Worm (Caenorhabditis elegans): ENCODE measurements around the gene nspc-14.

The nspc-14 gene

ce11 chrX:12335808-12336207 is 23.0 kb downstream of the nspc-14 start, which contains the start of gene srd-48:
Gene srd-48, plus strand, starts transcription at chrX:12336108.
- TF ChIP-seq F26F4.8 (GFP tag; conservative IDR thresholded peaks at IDR 0.05): no peak
- no peak for TF ChIP-seq lin-13 (GFP tag; optimal IDR thresholded peaks at IDR 0.05)
- no peak for TF ChIP-seq Y5F2A.4 (GFP tag; optimal IDR thresholded peaks at IDR 0.05)
- TF ChIP-seq ceh-32 (tag; optimal IDR thresholded peaks at IDR 0.05; ENCODE audit: poor library complexity): no peak
- no peak for TF ChIP-seq aly-2 (tag; optimal IDR thresholded peaks at IDR 0.05)
- TF ChIP-seq lir-3 (tag; optimal IDR thresholded peaks at IDR 0.05): no peak
- TF ChIP-seq lin-1 (GFP tag; IDR thresholded peaks at IDR 0.05): no peak
- no peak for TF ChIP-seq ceh-28 (tag; optimal IDR thresholded peaks at IDR 0.05)
- no peak for TF ChIP-seq nhr-111 (GFP tag; optimal IDR thresholded peaks at IDR 0.05)
- no peak for TF ChIP-seq mdt-29 (GFP tag; IDR thresholded peaks at IDR 0.05)
- no peak for TF ChIP-seq Y75B8A.6 (GFP tag; IDR thresholded peaks at IDR 0.05)
- no peak for TF ChIP-seq ZK337.2 (GFP tag; IDR thresholded peaks at IDR 0.05)
- no peak for TF ChIP-seq lin-29 (GFP tag; IDR thresholded peaks at IDR 0.05)
- no peak for TF ChIP-seq set-16 (GFP tag; IDR thresholded peaks at IDR 0.05)
- TF ChIP-seq nhr-10 (tag; optimal IDR thresholded peaks at IDR 0.05): no peak
- no peak for TF ChIP-seq ceh-82 (tag; optimal IDR thresholded peaks at IDR 0.05)
- no peak for TF ChIP-seq egl-43 (GFP tag; IDR thresholded peaks at IDR 0.05)
- no peak for TF ChIP-seq pqm-1 (tag; optimal IDR thresholded peaks at IDR 0.05)

ce11 chrX:12333479-12333878 is 25.4 kb downstream of the nspc-14 start, which contains the start of gene srd-47:
Gene srd-47, plus strand, starts transcription at chrX:12333642.
- peak in 1 of 2 experiments; percentile 56 for TF ChIP-seq unc-62 (GFP tag; optimal IDR thresholded peaks at IDR 0.05 in 1 of 2)
- TF ChIP-seq unc-62 (tag; optimal IDR thresholded peaks at IDR 0.05): no peak
- TF ChIP-seq pha-4 (GFP tag; IDR thresholded peaks at IDR 0.05): no peak
- TF ChIP-seq pha-4 (tag; optimal IDR thresholded peaks at IDR 0.05): no peak
- TF ChIP-seq hmg-1.1 (GFP tag; IDR thresholded peaks at IDR 0.05): no peak

ce11 chrX:12331795-12332194 is 27.1 kb downstream of the nspc-14 start, which contains the start of gene srd-46:
Gene srd-46, plus strand, starts transcription at chrX:12332095.
- TF ChIP-seq snpc-1.2 (GFP tag; IDR thresholded peaks at IDR 0.05) (no peak), T20F7.1 (GFP tag; optimal IDR thresholded peaks at IDR 0.05) (no peak), nhr-41 (GFP tag; IDR thresholded peaks at IDR 0.05) (no peak), lin-39 (tag; optimal IDR thresholded peaks at IDR 0.05) (no peak), unc-62 (GFP tag; optimal IDR thresholded peaks at IDR 0.05 in 1 of 2) (no peak), unc-62 (tag; optimal IDR thresholded peaks at IDR 0.05) (no peak), D1046.2 (GFP tag; IDR thresholded peaks at IDR 0.05) (no peak), duxl-1 (tag; optimal IDR thresholded peaks at IDR 0.05; ENCODE audit: poor library complexity) (no peak), F26F4.8 (GFP tag; conservative IDR thresholded peaks at IDR 0.05) (no peak), zfp-3 (GFP tag; conservative IDR thresholded peaks at IDR 0.05) (no peak), nhr-25 (tag; optimal IDR thresholded peaks at IDR 0.05; ENCODE audit: borderline replicate concordance, insufficient read depth) (no peak), vab-7 (GFP tag; IDR thresholded peaks at IDR 0.05) (no peak), ceh-82 (tag; optimal IDR thresholded peaks at IDR 0.05) (no peak), lin-1 (GFP tag; IDR thresholded peaks at IDR 0.05) (no peak), pqm-1 (tag; optimal IDR thresholded peaks at IDR 0.05) (no peak), F37D6.2 (tag; optimal IDR thresholded peaks at IDR 0.05) (no peak), aly-2 (tag; optimal IDR thresholded peaks at IDR 0.05) (no peak), dmd-6 (GFP tag; IDR thresholded peaks at IDR 0.05) (no peak), set-16 (GFP tag; IDR thresholded peaks at IDR 0.05) (no peak)

DNA sequence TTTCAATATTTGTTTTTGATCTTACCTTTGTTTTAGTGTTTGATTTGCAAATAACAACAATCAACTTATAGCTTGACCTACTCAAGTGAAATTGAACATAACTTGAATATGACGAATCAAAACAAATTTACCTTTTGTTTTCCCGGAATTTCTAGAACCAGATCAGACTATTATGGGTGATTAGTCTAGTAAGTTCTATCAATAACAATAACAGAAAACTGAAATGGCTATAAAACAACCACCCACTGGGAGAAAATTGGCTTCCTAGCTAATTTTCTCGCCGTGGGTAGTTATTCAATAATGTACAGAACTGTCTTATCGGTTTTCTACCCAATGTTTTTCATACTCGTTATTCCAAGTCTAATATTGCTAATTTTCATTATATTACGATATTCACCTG is 30.2 kb downstream of the nspc-14 start, which contains the start of gene srd-45:
TSS of gene srd-45 (plus strand) at position 301 of the 400 bp plus-strand sequence.
- no peak for TF ChIP-seq lin-1 (GFP tag; IDR thresholded peaks at IDR 0.05)
- TF ChIP-seq unc-62 (GFP tag; optimal IDR thresholded peaks at IDR 0.05 in 1 of 2): peak in 1 of 2 experiments; percentile 7
- TF ChIP-seq unc-62 (tag; optimal IDR thresholded peaks at IDR 0.05): no peak

Data from whole organism, L4 larva.